Fruit fly (Drosophila melanogaster): ENCODE data around the gene Vsx1.

The Vsx1 gene

DNA sequence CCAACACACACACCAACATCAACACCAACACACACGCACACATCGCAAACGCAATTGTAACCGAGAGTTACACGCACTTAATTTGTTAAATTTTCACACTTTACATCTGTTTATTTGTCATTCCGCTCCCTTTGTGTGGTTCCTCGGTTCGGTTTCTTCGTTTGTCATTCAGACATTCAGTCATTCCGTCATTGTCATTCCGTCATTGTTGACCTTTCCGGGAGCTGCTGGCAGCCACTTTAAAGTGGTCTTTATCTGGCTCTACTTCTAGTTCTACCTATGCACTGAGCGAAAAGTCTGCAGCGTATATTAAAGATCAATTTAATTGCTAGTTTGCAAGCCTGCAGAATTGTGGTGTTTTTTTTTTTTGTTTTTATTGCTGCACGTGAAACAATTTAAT lies 2.5 kb downstream of the Vsx1 start:
- TF ChIP-seq Dfd (GFP tag; optimal IDR thresholded peaks at IDR 0.05) (no peak), HLH106 (tag; optimal IDR thresholded peaks at IDR 0.05) (no peak), Vsx2 (GFP tag; optimal IDR thresholded peaks at IDR 0.05; ENCODE audit: partially characterized antibody) (no peak), rgr (GFP tag; optimal IDR thresholded peaks at IDR 0.05) (no peak), CG32264 (GFP tag; optimal IDR thresholded peaks at IDR 0.05) (no peak), pan (optimal IDR thresholded peaks at IDR 0.05) (no peak), dsf (GFP tag; optimal IDR thresholded peaks at IDR 0.05; ENCODE audit: borderline replicate concordance) (no peak)

DNA sequence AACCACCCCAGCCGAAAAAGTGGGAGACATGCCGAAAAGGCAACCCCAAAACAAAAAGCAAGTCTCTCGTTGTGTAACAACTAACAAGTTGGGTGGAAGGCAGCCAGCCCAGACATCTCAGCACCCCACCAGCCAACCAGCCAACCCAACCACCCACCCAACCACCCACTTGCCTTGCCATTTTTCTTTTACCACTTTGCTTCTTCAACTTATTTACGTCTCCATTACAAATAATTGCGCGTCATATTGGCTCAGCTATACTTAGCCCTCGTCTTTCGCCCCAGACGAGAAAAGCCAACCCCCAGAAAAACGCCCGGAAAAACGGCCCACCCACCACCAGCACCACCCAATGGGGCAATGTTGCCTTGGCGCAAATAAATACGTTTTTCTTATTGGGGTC lies 8.3 kb downstream of the Vsx1 start:
- no peak for TF ChIP-seq tai (GFP tag; optimal IDR thresholded peaks at IDR 0.05)
- no peak for TF ChIP-seq h (GFP tag; optimal IDR thresholded peaks at IDR 0.05)
- no peak for TF ChIP-seq CG9705 (GFP tag; optimal IDR thresholded peaks at IDR 0.05)
- TF ChIP-seq HLH106 (tag; optimal IDR thresholded peaks at IDR 0.05): no peak
- no peak for TF ChIP-seq dsf (GFP tag; optimal IDR thresholded peaks at IDR 0.05; ENCODE audit: borderline replicate concordance)
- TF ChIP-seq GATAd (GFP tag; optimal IDR thresholded peaks at IDR 0.05): no peak
- TF ChIP-seq dmrt93B (GFP tag; optimal IDR thresholded peaks at IDR 0.05): no peak

DNA sequence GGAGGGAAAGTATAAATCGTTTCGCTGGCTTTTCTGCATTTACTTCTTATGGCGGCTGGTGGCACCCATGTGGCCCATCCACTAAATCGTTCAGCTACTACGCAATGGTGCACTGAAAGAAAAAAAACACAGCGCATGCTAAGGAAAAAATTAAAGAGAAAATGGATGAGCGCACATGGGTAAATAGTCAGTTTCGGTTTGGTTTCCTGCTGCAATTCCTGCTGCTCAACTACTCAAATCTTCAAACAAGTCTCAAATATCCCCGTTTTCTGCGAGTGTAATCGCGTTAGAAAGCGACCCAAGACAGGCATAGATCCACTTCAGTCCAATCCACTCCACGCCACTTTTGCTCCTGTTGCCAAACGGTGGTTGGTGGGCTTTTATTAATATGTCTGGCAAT lies 9.0 kb downstream of the Vsx1 start:
- TF ChIP-seq fru (GFP tag; optimal IDR thresholded peaks at IDR 0.05): no peak
- TF ChIP-seq h (GFP tag; optimal IDR thresholded peaks at IDR 0.05): no peak
- no peak for TF ChIP-seq Jra (GFP tag; optimal IDR thresholded peaks at IDR 0.05)
- TF ChIP-seq HLH106 (tag; optimal IDR thresholded peaks at IDR 0.05): no peak
- no peak for TF ChIP-seq CrebA (GFP tag; optimal IDR thresholded peaks at IDR 0.05; ENCODE audit: borderline replicate concordance)
- TF ChIP-seq ey (GFP tag; optimal IDR thresholded peaks at IDR 0.05): no peak
- TF ChIP-seq Myc (optimal IDR thresholded peaks at IDR 0.05): no peak
- TF ChIP-seq Dif (GFP tag; optimal IDR thresholded peaks at IDR 0.05; ENCODE audit: partially characterized antibody): no peak
- TF ChIP-seq pan (optimal IDR thresholded peaks at IDR 0.05): no peak
- no peak for TF ChIP-seq Rel (GFP tag; optimal IDR thresholded peaks at IDR 0.05)
- no peak for TF ChIP-seq Rel (tag; optimal IDR thresholded peaks at IDR 0.05)
- no peak for TF ChIP-seq Dfd (GFP tag; optimal IDR thresholded peaks at IDR 0.05)
- TF ChIP-seq Mio (GFP tag; optimal IDR thresholded peaks at IDR 0.05): no peak
- no peak for TF ChIP-seq sv (GFP tag; optimal IDR thresholded peaks at IDR 0.05)
- TF ChIP-seq Vsx2 (GFP tag; optimal IDR thresholded peaks at IDR 0.05; ENCODE audit: partially characterized antibody): no peak
- no peak for TF ChIP-seq dl (GFP tag; optimal IDR thresholded peaks at IDR 0.05; ENCODE audit: insufficient read depth in 1 of 2, partially characterized antibody in 2 of 2)
- TF ChIP-seq brk (GFP tag; optimal IDR thresholded peaks at IDR 0.05): no peak
- TF ChIP-seq Hr83 (GFP tag; optimal IDR thresholded peaks at IDR 0.05; ENCODE audit: poor library complexity, severe bottlenecking): no peak

DNA sequence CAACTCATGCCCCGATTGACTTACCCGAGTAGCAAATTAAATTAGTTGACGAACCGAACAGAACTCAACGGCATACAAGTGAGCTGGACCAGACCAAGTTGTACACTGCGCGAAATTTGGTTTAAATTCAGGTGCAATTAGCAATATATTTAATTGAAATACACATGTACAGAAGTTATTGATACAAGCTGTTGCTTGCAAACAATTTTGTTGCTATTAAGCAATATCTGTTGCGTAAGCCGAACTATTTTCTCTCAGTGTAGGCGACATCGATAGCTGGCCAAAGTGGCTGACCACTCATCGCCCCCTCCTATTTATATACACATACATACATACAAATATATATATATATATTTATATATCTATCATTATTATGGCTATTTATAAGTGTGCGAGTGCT lies 10.1 kb downstream of the Vsx1 start:
- no peak for TF ChIP-seq Abd-B (GFP tag; optimal IDR thresholded peaks at IDR 0.05)
- TF ChIP-seq pan (optimal IDR thresholded peaks at IDR 0.05): no peak
- TF ChIP-seq Mio (GFP tag; optimal IDR thresholded peaks at IDR 0.05): no peak
- TF ChIP-seq tai (GFP tag; optimal IDR thresholded peaks at IDR 0.05): no peak
- no peak for TF ChIP-seq dl (GFP tag; optimal IDR thresholded peaks at IDR 0.05; ENCODE audit: insufficient read depth in 1 of 2, partially characterized antibody in 2 of 2)
- TF ChIP-seq ey (GFP tag; optimal IDR thresholded peaks at IDR 0.05): no peak
- no peak for TF ChIP-seq fru (GFP tag; optimal IDR thresholded peaks at IDR 0.05)
- TF ChIP-seq br (GFP tag; optimal IDR thresholded peaks at IDR 0.05): no peak
- no peak for TF ChIP-seq woc (GFP tag; optimal IDR thresholded peaks at IDR 0.05)
- TF ChIP-seq Hr83 (GFP tag; optimal IDR thresholded peaks at IDR 0.05; ENCODE audit: poor library complexity, severe bottlenecking): no peak
- no peak for TF ChIP-seq brk (GFP tag; optimal IDR thresholded peaks at IDR 0.05)
- TF ChIP-seq psq (GFP tag; optimal IDR thresholded peaks at IDR 0.05): no peak
- TF ChIP-seq Dfd (GFP tag; optimal IDR thresholded peaks at IDR 0.05): no peak
- no peak for TF ChIP-seq h (GFP tag; optimal IDR thresholded peaks at IDR 0.05)

DNA sequence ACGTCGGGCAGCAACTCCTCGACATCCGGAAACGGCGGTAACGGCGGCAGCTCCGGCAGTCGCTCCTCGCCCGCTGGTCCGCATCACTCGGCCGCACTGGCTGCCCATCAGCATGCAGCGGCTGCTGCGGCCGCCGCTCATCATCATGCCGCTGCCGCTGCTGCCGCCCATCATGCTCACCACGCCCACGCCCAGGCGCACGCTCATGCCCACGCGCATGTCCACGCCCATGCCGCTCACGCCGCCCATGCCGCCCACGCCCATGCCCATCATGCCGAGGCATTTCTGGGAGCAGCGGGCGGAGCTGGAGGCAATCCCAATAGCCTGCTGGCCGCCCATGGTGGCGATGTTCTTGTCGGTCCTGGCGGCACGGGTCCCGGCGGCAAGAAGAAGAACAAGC lies 12.3 kb downstream of the Vsx1 start:
- TF ChIP-seq Dif (GFP tag; optimal IDR thresholded peaks at IDR 0.05; ENCODE audit: partially characterized antibody): no peak
- TF ChIP-seq pan (optimal IDR thresholded peaks at IDR 0.05): peak; percentile 6

DNA sequence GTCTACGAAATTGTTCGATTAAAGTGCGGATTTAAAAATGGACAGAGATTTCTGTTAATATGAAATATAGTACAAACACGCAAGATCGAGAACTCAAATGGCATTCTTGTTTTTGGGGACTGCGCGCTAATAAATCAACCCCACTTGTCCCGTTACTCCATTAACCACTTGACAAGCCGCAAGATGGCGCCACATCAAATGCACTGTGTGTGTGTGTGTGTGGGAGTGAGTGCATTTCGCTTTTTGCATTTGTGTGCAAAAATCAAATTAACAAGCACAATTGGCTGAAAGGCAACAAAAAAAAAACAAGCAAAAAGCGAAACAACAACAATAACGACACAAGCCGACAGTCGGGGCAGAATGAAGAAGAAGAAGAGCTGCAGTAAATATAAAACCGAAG lies 13.6 kb downstream of the Vsx1 start:
- TF ChIP-seq lola (GFP tag; optimal IDR thresholded peaks at IDR 0.05): no peak
- no peak for TF ChIP-seq Vsx2 (GFP tag; optimal IDR thresholded peaks at IDR 0.05; ENCODE audit: partially characterized antibody)
- TF ChIP-seq psq (GFP tag; optimal IDR thresholded peaks at IDR 0.05): no peak
- no peak for TF ChIP-seq Dif (GFP tag; optimal IDR thresholded peaks at IDR 0.05; ENCODE audit: partially characterized antibody)
- no peak for TF ChIP-seq dl (GFP tag; optimal IDR thresholded peaks at IDR 0.05; ENCODE audit: insufficient read depth in 1 of 2, partially characterized antibody in 2 of 2)
- TF ChIP-seq Rel (GFP tag; optimal IDR thresholded peaks at IDR 0.05): no peak
- no peak for TF ChIP-seq Rel (tag; optimal IDR thresholded peaks at IDR 0.05)
- TF ChIP-seq foxo (GFP tag; optimal IDR thresholded peaks at IDR 0.05): no peak
- TF ChIP-seq brk (GFP tag; optimal IDR thresholded peaks at IDR 0.05): no peak
- TF ChIP-seq Jra (GFP tag; optimal IDR thresholded peaks at IDR 0.05): no peak

Data from whole organism, wandering third instar larva.